Worm (Caenorhabditis elegans) whole organism, mixed stage, embryonic: Measurements from ENCODE around the gene fbxc-32.

Source experiments
- cnd-1 ChIP-seq: fragments of 200-800 bp; sonication (Bioruptor generic); optimal IDR thresholded peaks from 2 replicates; lab custom pipeline; 2018; ENCODE audit warnings: mild to moderate bottlenecking, missing genetic modification characterization, missing compliant biosample characterization
- drap-1 ChIP-seq: fragments of 200-800 bp; sonication (Bioruptor generic); optimal IDR thresholded peaks from 3 replicates; lab custom pipeline; 2018; ENCODE audit warnings: mild to moderate bottlenecking, missing genetic modification characterization, missing compliant biosample characterization
- lin-13 ChIP-seq: fragments of 150-350 bp; optimal IDR thresholded peaks from 2 replicates; lab custom pipeline; 2014; ENCODE audit warnings: missing biosample characterization, missing genetic modification characterization
- mep-1 ChIP-seq: fragments of 150-350 bp; optimal IDR thresholded peaks from 2 replicates; lab custom pipeline; 2017; ENCODE audit warnings: missing biosample characterization, missing genetic modification reagents, missing genetic modification characterization, inconsistent platforms
- mls-2 ChIP-seq: sonication (generic microtip); optimal IDR thresholded peaks from 2 replicates; lab custom pipeline; 2016; ENCODE audit warnings: mild to moderate bottlenecking, missing genetic modification characterization, moderate library complexity, missing compliant biosample characterization
- nhr-12 ChIP-seq: fragments of 150-350 bp; optimal IDR thresholded peaks from 2 replicates; lab custom pipeline; 2014; ENCODE audit warnings: missing biosample characterization, missing genetic modification characterization
- nhr-237 ChIP-seq: fragments of 150-350 bp; optimal IDR thresholded peaks from 2 replicates; lab custom pipeline; 2014; ENCODE audit warnings: missing biosample characterization, missing genetic modification characterization
- nhr-28 ChIP-seq: fragments of 150-350 bp; optimal IDR thresholded peaks from 2 replicates; lab custom pipeline; 2014; ENCODE audit warnings: missing biosample characterization, missing genetic modification characterization
- snpc-4 ChIP-seq: fragments of 150-350 bp; optimal IDR thresholded peaks from 2 replicates; lab custom pipeline; 2014; ENCODE audit warnings: missing biosample characterization, missing genetic modification characterization
- sptf-1 ChIP-seq: sonication (generic microtip); optimal IDR thresholded peaks from 2 replicates; lab custom pipeline; 2017; ENCODE audit warnings: mild to moderate bottlenecking, missing genetic modification characterization, moderate library complexity, missing compliant biosample characterization
- unc-120 ChIP-seq: sonication (generic microtip); optimal IDR thresholded peaks from 2 replicates; lab custom pipeline; 2017; ENCODE audit warnings: missing genetic modification characterization, missing compliant biosample characterization; ENCODE audit not compliant: poor library complexity, severe bottlenecking
- unc-39 ChIP-seq: fragments of 150-350 bp; optimal IDR thresholded peaks from 2 replicates; lab custom pipeline; 2014; ENCODE audit warnings: missing biosample characterization, missing genetic modification characterization
- unc-62 ChIP-seq: fragments of 150-350 bp; optimal IDR thresholded peaks from 2 replicates; lab custom pipeline; 2014; ENCODE audit warnings: missing biosample characterization, missing genetic modification reagents, missing genetic modification characterization
- ztf-11 ChIP-seq: fragments of 150-350 bp; optimal IDR thresholded peaks from 2 replicates; lab custom pipeline; 2014; ENCODE audit warnings: missing biosample characterization, missing genetic modification characterization

- no peak for TF ChIP-seq unc-62
- TF ChIP-seq lin-13 (tag; lab: Kevin White, UChicago) = no peak
- TF ChIP-seq mls-2 (tag; lab: Kevin White, UChicago) = no peak
- no peak for TF ChIP-seq sptf-1 (tag; lab: Kevin White, UChicago)
- TF ChIP-seq mep-1 (tag; lab: Kevin White, UChicago) = no peak
- no peak for TF ChIP-seq snpc-4 (tag; lab: Kevin White, UChicago)
- TF ChIP-seq unc-39 (tag; lab: Kevin White, UChicago) = no peak
- no peak for TF ChIP-seq nhr-237 (tag; lab: Kevin White, UChicago)
- TF ChIP-seq unc-120 (tag; lab: Kevin White, UChicago) = no peak
- TF ChIP-seq nhr-28 (tag; lab: Kevin White, UChicago) = no peak
- TF ChIP-seq drap-1 (GFP tag; lab: Kevin White, UChicago) = no peak
- TF ChIP-seq nhr-12 (tag; lab: Kevin White, UChicago) = no peak
- no peak for TF ChIP-seq ztf-11 (tag; lab: Kevin White, UChicago)
- no peak for TF ChIP-seq cnd-1
These were observed 38.4 kb downstream of the fbxc-32 start, which contains the start of the genes fbxc-24 and fbxc-27 for ce11 chrII:909554-909953.
